Fruit fly (Drosophila melanogaster): ENCODE measurements around the gene Smr.

Smr gene

dm6 chrX:12699095-12699750, 43.2 kb downstream of the Smr start (continued):
- no peak for TF ChIP-seq Bteb2 (GFP tag; optimal IDR thresholded peaks at IDR 0.05)
- TF ChIP-seq Gug (GFP tag; IDR thresholded peaks at IDR 0.05): no peak
- TF ChIP-seq CG3726 (GFP tag; IDR thresholded peaks at IDR 0.05): no peak
- no peak for TF ChIP-seq Bdp1 (GFP tag; optimal IDR thresholded peaks at IDR 0.05)
- peak; percentile 17 for TF ChIP-seq CG1832 (GFP tag; optimal IDR thresholded peaks at IDR 0.05)
- no peak for TF ChIP-seq CG8944 (GFP tag; optimal IDR thresholded peaks at IDR 0.05)
- TF ChIP-seq tll (GFP tag; optimal IDR thresholded peaks at IDR 0.05): no peak
- peak; percentile 61; the same call in 1 of the 2 replicates for TF ChIP-seq CG14014 (GFP tag; IDR thresholded peaks at IDR 0.05)
- TF ChIP-seq CG1233 (GFP tag; optimal IDR thresholded peaks at IDR 0.05): no peak
- TF ChIP-seq exex (tag; optimal IDR thresholded peaks at IDR 0.05): no peak
- TF ChIP-seq CG9609 (GFP tag; optimal IDR thresholded peaks at IDR 0.05): peak; percentile 19
- no peak for TF ChIP-seq otp (GFP tag; IDR thresholded peaks at IDR 0.05)
- TF ChIP-seq CG15269 (tag; optimal IDR thresholded peaks at IDR 0.05): peak; percentile 32
- peak; percentile 30; the same call in 1 of the 2 replicates for TF ChIP-seq onecut (GFP tag; IDR thresholded peaks at IDR 0.05)
- TF ChIP-seq az2 (GFP tag; optimal IDR thresholded peaks at IDR 0.05): peak; percentile 12
- TF ChIP-seq Opbp (GFP tag; IDR thresholded peaks at IDR 0.05; ENCODE audit: partially characterized antibody): no peak
- TF ChIP-seq toy (GFP tag; IDR thresholded peaks at IDR 0.05): no peak
- TF ChIP-seq Xrp1 (GFP tag; IDR thresholded peaks at IDR 0.05): peak; percentile 49; the same call in 1 of the 2 replicates
- no peak for TF ChIP-seq Elba2 (GFP tag; optimal IDR thresholded peaks at IDR 0.05)
- no peak for TF ChIP-seq CG10274 (GFP tag; optimal IDR thresholded peaks at IDR 0.05)
- no peak for TF ChIP-seq dati (GFP tag; IDR thresholded peaks at IDR 0.05)
- 0 out of 4 replicates have a peak, but pooled peaks have one; percentile 34 for TF ChIP-seq chinmo (GFP tag; IDR thresholded peaks at IDR 0.05; ENCODE audit: partially characterized antibody)
- peak; percentile 4 for TF ChIP-seq sug (tag; optimal IDR thresholded peaks at IDR 0.05)
- TF ChIP-seq CG8089 (GFP tag; optimal IDR thresholded peaks at IDR 0.05): no peak
- TF ChIP-seq cad (GFP tag; optimal IDR thresholded peaks at IDR 0.05): no peak
- TF ChIP-seq Trl (optimal IDR thresholded peaks at IDR 0.05): peak; percentile 48 to 54
- TF ChIP-seq Trl (GFP tag; optimal IDR thresholded peaks at IDR 0.05): peak; percentile 15
- no peak for TF ChIP-seq ATbp (GFP tag; optimal IDR thresholded peaks at IDR 0.05)
- TF ChIP-seq pzg (GFP tag; optimal IDR thresholded peaks at IDR 0.05): no peak
- peak; percentile 69 for TF ChIP-seq CG18599 (GFP tag; optimal IDR thresholded peaks at IDR 0.05)
- peak; percentile 34; the same call in 1 of the 3 replicates for TF ChIP-seq Aef1 (GFP tag; IDR thresholded peaks at IDR 0.05)
- no peak for TF ChIP-seq CG8765 (GFP tag; IDR thresholded peaks at IDR 0.05)
- peak; percentile 9 for TF ChIP-seq Side (GFP tag; optimal IDR thresholded peaks at IDR 0.05)
- TF ChIP-seq Drgx (GFP tag; IDR thresholded peaks at IDR 0.05): no peak; the same call in 1 of the 2 replicates
- TF ChIP-seq CG2199 (GFP tag; IDR thresholded peaks at IDR 0.05): no peak
- TF ChIP-seq CG4617 (GFP tag; optimal IDR thresholded peaks at IDR 0.05; ENCODE audit: borderline replicate concordance): no peak
- TF ChIP-seq Vsx1 (GFP tag; optimal IDR thresholded peaks at IDR 0.05): no peak
- no peak for TF ChIP-seq ken (GFP tag; IDR thresholded peaks at IDR 0.05)
- no peak for TF ChIP-seq CG18619 (GFP tag; optimal IDR thresholded peaks at IDR 0.05)
- no peak for TF ChIP-seq CG7987 (GFP tag; optimal IDR thresholded peaks at IDR 0.05)
- TF ChIP-seq NC2α (GFP tag; optimal IDR thresholded peaks at IDR 0.05): no peak
- no peak for TF ChIP-seq crc (GFP tag; optimal IDR thresholded peaks at IDR 0.05)
- TF ChIP-seq CG13287 (GFP tag; IDR thresholded peaks at IDR 0.05; ENCODE audit: partially characterized antibody): no peak
- TF ChIP-seq ftz-f1 (GFP tag; optimal IDR thresholded peaks at IDR 0.05): no peak
- TF ChIP-seq CG5245 (GFP tag; optimal IDR thresholded peaks at IDR 0.05): no peak
- no peak for TF ChIP-seq Lpt (GFP tag; optimal IDR thresholded peaks at IDR 0.05)
- no peak for TF ChIP-seq CG14860 (GFP tag; IDR thresholded peaks at IDR 0.05; ENCODE audit: partially characterized antibody)
- no peak for TF ChIP-seq CG13894 (tag; optimal IDR thresholded peaks at IDR 0.05)
- TF ChIP-seq Ets97D (GFP tag; optimal IDR thresholded peaks at IDR 0.05): no peak
- 0 out of 2 replicates have a peak, but pooled peaks have one; percentile 7 for TF ChIP-seq seq (GFP tag; IDR thresholded peaks at IDR 0.05)
- TF ChIP-seq dimm (GFP tag; IDR thresholded peaks at IDR 0.05): no peak
